Worm (Caenorhabditis elegans) whole organism, late embryonic: Measurements from ENCODE around the gene C25E10.4.

Experiments used
- T23F11.4 ChIP-seq: fragments of 200-800 bp; sonication (Bioruptor generic); optimal IDR thresholded peaks from 2 replicates; lab custom pipeline; 2018; ENCODE audit warnings: mild to moderate bottlenecking, missing genetic modification characterization, missing compliant biosample characterization
- ama-1 ChIP-seq: fragments of 150-350 bp; optimal IDR thresholded peaks from 2 replicates; lab custom pipeline; 2014
- ceh-19 ChIP-seq: fragments of 200-800 bp; sonication (Bioruptor generic); optimal IDR thresholded peaks from 2 replicates; lab custom pipeline; 2018; ENCODE audit warnings: mild to moderate bottlenecking, missing genetic modification characterization, missing compliant biosample characterization
- ceh-2 ChIP-seq: sonication (generic microtip); optimal IDR thresholded peaks from 2 replicates; lab custom pipeline; 2016; ENCODE audit warnings: missing genotype, missing genetic modification characterization, missing compliant biosample characterization
- ceh-22 ChIP-seq: sonication (generic microtip); optimal IDR thresholded peaks from 2 replicates; lab custom pipeline; 2017; ENCODE audit warnings: missing biosample characterization, missing genetic modification characterization
- ceh-24 ChIP-seq: sonication (generic microtip); optimal IDR thresholded peaks from 2 replicates; lab custom pipeline; 2016; ENCODE audit warnings: mild to moderate bottlenecking, missing genetic modification characterization, missing compliant biosample characterization
- ceh-31 ChIP-seq: sonication (generic microtip); optimal IDR thresholded peaks from 2 replicates; lab custom pipeline; 2016; ENCODE audit warnings: missing genetic modification characterization, missing compliant biosample characterization
- ceh-45 ChIP-seq: fragments of 200-800 bp; sonication (Bioruptor generic); IDR thresholded peaks from 2 replicates; pipeline ENCODE4 v1.3.6; 2022; ENCODE audit warnings: missing genetic modification reagents, missing genetic modification characterization, missing compliant biosample characterization
- ceh-48 ChIP-seq: sonication (generic microtip); optimal IDR thresholded peaks from 2 replicates; lab custom pipeline; 2016; ENCODE audit warnings: missing genetic modification characterization, inconsistent platforms, missing compliant biosample characterization
- ceh-6 ChIP-seq: fragments of 200-800 bp; sonication (Bioruptor generic); optimal IDR thresholded peaks from 2 replicates; lab custom pipeline; 2018; ENCODE audit warnings: mild to moderate bottlenecking, missing genetic modification characterization, missing compliant biosample characterization
- ceh-9 ChIP-seq: sonication (generic microtip); optimal IDR thresholded peaks from 2 replicates; lab custom pipeline; 2016; ENCODE audit warnings: mild to moderate bottlenecking, missing genetic modification characterization, inconsistent platforms, missing compliant biosample characterization
- che-1 ChIP-seq: sonication (generic microtip); optimal IDR thresholded peaks from 2 replicates; lab custom pipeline; 2016; ENCODE audit warnings: mild to moderate bottlenecking, missing genetic modification characterization, missing compliant biosample characterization
- dmd-4 ChIP-seq: sonication (generic microtip); optimal IDR thresholded peaks from 2 replicates; lab custom pipeline; 2016; ENCODE audit warnings: borderline replicate concordance, missing genetic modification characterization, missing compliant biosample characterization
- dve-1 ChIP-seq: sonication (generic microtip); optimal IDR thresholded peaks from 2 replicates; lab custom pipeline; 2017; ENCODE audit warnings: antibody characterized with exemption, mild to moderate bottlenecking, missing genetic modification characterization, missing compliant biosample characterization
- elt-4 ChIP-seq: sonication (generic microtip); optimal IDR thresholded peaks from 2 replicates; lab custom pipeline; 2016; ENCODE audit warnings: missing genetic modification characterization, missing compliant biosample characterization
- eyg-1 ChIP-seq: sonication (generic microtip); optimal IDR thresholded peaks from 2 replicates; lab custom pipeline; 2016; ENCODE audit warnings: missing genotype, missing genetic modification characterization, missing compliant biosample characterization
- fax-1 ChIP-seq: sonication (generic microtip); optimal IDR thresholded peaks from 2 replicates; lab custom pipeline; 2016; ENCODE audit warnings: missing genotype, missing genetic modification characterization, missing compliant biosample characterization
- fkh-10 ChIP-seq: fragments of 150-350 bp; optimal IDR thresholded peaks from 2 replicates; lab custom pipeline; 2014; ENCODE audit warnings: missing biosample characterization, missing genetic modification reagents, missing genetic modification characterization
- fkh-6 ChIP-seq: sonication (generic microtip); optimal IDR thresholded peaks from 2 replicates; lab custom pipeline; 2016; ENCODE audit warnings: missing genetic modification characterization, missing compliant biosample characterization
- hlh-13 ChIP-seq: fragments of 200-800 bp; sonication (Bioruptor generic); optimal IDR thresholded peaks from 2 replicates; lab custom pipeline; 2018; ENCODE audit warnings: mild to moderate bottlenecking, missing genetic modification characterization, missing compliant biosample characterization
- hlh-15 ChIP-seq: sonication (generic microtip); optimal IDR thresholded peaks from 2 replicates; lab custom pipeline; 2016; ENCODE audit warnings: missing genetic modification characterization, missing compliant biosample characterization
- hlh-6 ChIP-seq: sonication (generic microtip); optimal IDR thresholded peaks from 2 replicates; lab custom pipeline; 2016; ENCODE audit warnings: missing genotype, missing genetic modification characterization, missing compliant biosample characterization
- madf-2 ChIP-seq: sonication (generic microtip); optimal IDR thresholded peaks from 2 replicates; lab custom pipeline; 2017; ENCODE audit warnings: missing genetic modification characterization, missing compliant biosample characterization
- mec-3 ChIP-seq: sonication (generic microtip); optimal IDR thresholded peaks from 2 replicates; lab custom pipeline; 2016; ENCODE audit warnings: borderline replicate concordance, missing genetic modification characterization, missing compliant biosample characterization
- nfya-1 ChIP-seq: sonication (generic microtip); optimal IDR thresholded peaks from 2 replicates; lab custom pipeline; 2017; ENCODE audit warnings: missing genetic modification characterization, mild to moderate bottlenecking, missing compliant biosample characterization, antibody characterized with exemption, moderate library complexity
- npax-4 ChIP-seq: sonication (generic microtip); optimal IDR thresholded peaks from 2 replicates; lab custom pipeline; 2016; ENCODE audit warnings: missing genetic modification characterization, missing compliant biosample characterization
- odd-2 ChIP-seq: sonication (generic microtip); optimal IDR thresholded peaks from 2 replicates; lab custom pipeline; 2017; ENCODE audit warnings: antibody characterized with exemption, mild to moderate bottlenecking, missing genetic modification characterization, missing compliant biosample characterization
- pat-9 ChIP-seq: fragments of 200-800 bp; sonication (Bioruptor generic); optimal IDR thresholded peaks from 2 replicates; lab custom pipeline; 2018; ENCODE audit warnings: mild to moderate bottlenecking, missing genetic modification characterization, moderate library complexity, missing compliant biosample characterization
- pax-1 ChIP-seq: fragments of 150-350 bp; optimal IDR thresholded peaks from 2 replicates; lab custom pipeline; 2014; ENCODE audit warnings: missing biosample characterization, missing genetic modification characterization
- pha-2 ChIP-seq: sonication (generic microtip); optimal IDR thresholded peaks from 2 replicates; lab custom pipeline; 2017; ENCODE audit warnings: mild to moderate bottlenecking, missing genetic modification characterization, missing compliant biosample characterization
- pha-4 ChIP-seq: fragments of 150-350 bp; optimal IDR thresholded peaks from 2 replicates; lab custom pipeline; 2018; ENCODE audit warnings: missing biosample characterization, missing genetic modification reagents, missing genetic modification characterization
- pqm-1 ChIP-seq: sonication (generic microtip); optimal IDR thresholded peaks from 2 replicates; lab custom pipeline; 2016; ENCODE audit warnings: missing genetic modification characterization, missing compliant biosample characterization
- syd-9 ChIP-seq: sonication (generic microtip); optimal IDR thresholded peaks from 2 replicates; lab custom pipeline; 2016; ENCODE audit warnings: mild to moderate bottlenecking, missing genetic modification characterization, moderate library complexity, missing compliant biosample characterization
- tbx-2 ChIP-seq: sonication (generic microtip); optimal IDR thresholded peaks from 2 replicates; lab custom pipeline; 2016; ENCODE audit warnings: missing genetic modification characterization, missing compliant biosample characterization
- tbx-7 ChIP-seq: sonication (generic microtip); optimal IDR thresholded peaks from 2 replicates; lab custom pipeline; 2016; ENCODE audit warnings: missing genotype, missing genetic modification characterization, missing compliant biosample characterization
- ttx-3 ChIP-seq: sonication (generic microtip); optimal IDR thresholded peaks from 2 replicates; lab custom pipeline; 2016; ENCODE audit warnings: missing genetic modification reagents, missing genetic modification characterization, missing compliant biosample characterization
- unc-42 ChIP-seq: sonication (generic microtip); optimal IDR thresholded peaks from 2 replicates; lab custom pipeline; 2016; ENCODE audit warnings: missing genotype, missing genetic modification characterization, missing compliant biosample characterization
- unc-55 ChIP-seq: sonication (generic microtip); optimal IDR thresholded peaks from 2 replicates; lab custom pipeline; 2017; ENCODE audit warnings: missing biosample characterization, missing genetic modification reagents, missing genetic modification characterization
- unc-86 ChIP-seq: sonication (generic microtip); optimal IDR thresholded peaks from 2 replicates; lab custom pipeline; 2016; ENCODE audit warnings: missing genetic modification characterization, missing compliant biosample characterization
- zip-5 ChIP-seq: sonication (generic microtip); optimal IDR thresholded peaks from 2 replicates; lab custom pipeline; 2016; ENCODE audit warnings: missing genetic modification characterization, missing compliant biosample characterization
- ztf-16 ChIP-seq: sonication (generic microtip); optimal IDR thresholded peaks from 2 replicates; lab custom pipeline; 2017; ENCODE audit warnings: missing genetic modification characterization, missing compliant biosample characterization

Gene C25E10.4

DNA sequence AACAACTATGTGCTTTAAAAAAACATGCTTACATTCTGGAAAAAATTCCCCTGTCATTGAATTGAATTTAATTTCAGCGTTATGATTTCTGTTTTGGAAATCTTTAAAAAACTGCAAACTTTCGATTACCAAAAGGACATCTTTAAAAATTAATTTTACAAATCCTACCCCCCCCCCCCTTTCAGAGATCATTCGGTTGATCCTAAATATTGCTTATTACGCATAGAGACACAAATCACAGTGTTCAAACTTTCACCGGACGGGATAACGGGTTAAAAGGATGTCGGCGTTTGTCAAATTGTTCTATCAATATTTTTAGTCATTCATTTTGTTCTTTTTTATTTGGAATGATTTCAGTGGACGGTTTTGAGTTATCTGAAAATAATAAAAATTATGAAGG is at the start of gene C25E10.4:
Gene C25E10.4 (plus strand): TSS at position 301 of the 400 bp plus-strand sequence.
- TF ChIP-seq nfya-1 (tag; lab: Kevin White, UChicago), result no peak
- TF ChIP-seq ama-1, result no peak
- no peak for TF ChIP-seq ceh-31 (tag; lab: Kevin White, UChicago)
- TF ChIP-seq T23F11.4 (GFP tag; lab: Kevin White, UChicago), result no peak
- TF ChIP-seq elt-4 (tag; lab: Kevin White, UChicago), result no peak
- no peak for TF ChIP-seq pat-9 (tag; lab: Kevin White, UChicago)
- TF ChIP-seq fkh-6 (tag; lab: Kevin White, UChicago), result no peak
- TF ChIP-seq ceh-6 (GFP tag; lab: Kevin White, UChicago), result no peak
- TF ChIP-seq ztf-16 (tag; lab: Kevin White, UChicago), result no peak
- no peak for TF ChIP-seq fax-1
- no peak for TF ChIP-seq ceh-22 (tag; lab: Kevin White, UChicago)
- no peak for TF ChIP-seq eyg-1 (tag; lab: Kevin White, UChicago)
- TF ChIP-seq ceh-2 (tag; lab: Kevin White, UChicago), result no peak
- no peak for TF ChIP-seq syd-9 (tag; lab: Kevin White, UChicago)
- no peak for TF ChIP-seq tbx-2 (tag; lab: Kevin White, UChicago)
- no peak for TF ChIP-seq hlh-15
- no peak for TF ChIP-seq dve-1 (tag; lab: Kevin White, UChicago)
- no peak for TF ChIP-seq che-1 (tag; lab: Kevin White, UChicago)

DNA sequence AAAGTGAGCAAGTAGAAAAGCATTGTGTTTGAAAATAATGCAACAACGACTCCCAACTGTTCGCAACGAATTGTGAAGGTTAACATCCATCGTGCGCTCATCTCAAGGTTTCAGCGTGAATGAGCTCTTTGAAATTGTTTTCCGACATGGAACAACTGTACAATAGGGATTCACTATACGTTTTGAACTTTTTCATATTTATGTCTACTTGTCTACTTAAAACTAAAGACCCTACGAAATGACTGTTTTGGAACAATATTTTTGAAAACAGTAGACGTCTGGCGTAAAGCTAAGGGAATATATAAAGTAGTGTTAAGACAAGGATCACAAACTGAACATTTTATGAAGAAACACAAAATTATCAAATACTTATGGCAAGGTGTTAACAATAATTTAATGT is 49.8 kb upstream of the C25E10.4 start, which contains the start of gene str-86:
Gene str-86 (minus strand): TSS at position 101 of the 400 bp plus-strand sequence.
- TF ChIP-seq pax-1 (tag; lab: Kevin White, UChicago) (no peak), ceh-6 (GFP tag; lab: Kevin White, UChicago) (no peak), dmd-4 (tag; lab: Kevin White, UChicago) (no peak), dve-1 (tag; lab: Kevin White, UChicago) (no peak), T23F11.4 (GFP tag; lab: Kevin White, UChicago) (no peak), ceh-48 (tag; lab: Kevin White, UChicago) (no peak), pha-4 (no peak), ztf-16 (tag; lab: Kevin White, UChicago) (no peak), fax-1 (no peak), madf-2 (tag; lab: Kevin White, UChicago) (no peak), npax-4 (tag; lab: Kevin White, UChicago) (no peak), hlh-6 (no peak), ttx-3 (tag; lab: Kevin White, UChicago) (no peak), unc-55 (GFP tag; lab: Kevin White, UChicago) (no peak), ceh-45 (GFP tag; lab: Robert Waterston, UW) (no peak), elt-4 (tag; lab: Kevin White, UChicago) (no peak)
- TF ChIP-seq, all 69 proteins: peak for 0

DNA sequence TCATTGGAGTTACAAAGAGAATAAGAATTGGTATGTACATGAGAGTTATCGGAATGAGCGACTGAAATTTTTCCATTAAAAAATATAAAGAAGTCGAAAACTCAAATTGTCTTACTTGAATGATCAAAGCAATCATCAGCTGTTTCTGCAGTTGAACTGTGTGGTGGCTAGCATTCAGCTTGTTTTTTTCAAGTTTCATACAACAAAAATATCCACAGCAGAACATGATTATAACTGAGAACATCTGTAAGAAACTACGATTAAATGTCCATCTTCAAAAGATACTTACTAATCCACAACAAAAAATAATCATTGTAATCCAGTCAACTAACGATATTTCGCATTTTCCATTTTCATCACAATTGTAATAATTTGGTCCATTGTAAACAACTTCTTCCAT is 48.6 kb upstream of the C25E10.4 start:
- TF ChIP-seq T23F11.4 (GFP tag; lab: Kevin White, UChicago) (no peak), tbx-7 (no peak), unc-86 (tag; lab: Kevin White, UChicago) (no peak), ceh-24 (tag; lab: Kevin White, UChicago) (no peak), fkh-10 (GFP tag; lab: Kevin White, UChicago) (no peak), pha-2 (tag; lab: Kevin White, UChicago) (no peak), hlh-13 (GFP tag; lab: Kevin White, UChicago) (no peak), ama-1 (no peak), fkh-6 (tag; lab: Kevin White, UChicago) (no peak), pqm-1 (tag; lab: Kevin White, UChicago) (no peak)

- no peak for TF ChIP-seq ama-1
- no peak for TF ChIP-seq ceh-19 (GFP tag; lab: Kevin White, UChicago)
- no peak for TF ChIP-seq ceh-2 (tag; lab: Kevin White, UChicago)
- TF ChIP-seq pha-2 (tag; lab: Kevin White, UChicago), result no peak
- TF ChIP-seq mec-3 (tag; lab: Kevin White, UChicago), result no peak
- no peak for TF ChIP-seq dmd-4 (tag; lab: Kevin White, UChicago)
- no peak for TF ChIP-seq ceh-22 (tag; lab: Kevin White, UChicago)
- no peak for TF ChIP-seq zip-5
- TF ChIP-seq tbx-2 (tag; lab: Kevin White, UChicago), result no peak
- no peak for TF ChIP-seq hlh-13 (GFP tag; lab: Kevin White, UChicago)
- TF ChIP-seq pax-1 (tag; lab: Kevin White, UChicago), result no peak
- TF ChIP-seq unc-42 (tag; lab: Kevin White, UChicago), result no peak
- TF ChIP-seq fkh-6 (tag; lab: Kevin White, UChicago), result no peak
- TF ChIP-seq ceh-9 (tag; lab: Kevin White, UChicago), result no peak
- no peak for TF ChIP-seq odd-2
- no peak for TF ChIP-seq unc-55 (GFP tag; lab: Kevin White, UChicago)
- TF ChIP-seq ceh-6 (GFP tag; lab: Kevin White, UChicago), result no peak
- TF ChIP-seq pat-9 (tag; lab: Kevin White, UChicago), result no peak
Observed at ce11 chrV:8985740-8986139, 47.6 kb upstream of the C25E10.4 start, which contains the start of gene str-85. TSS of gene str-85 (minus strand) at chrV:8985840.
